Fruit fly (Drosophila melanogaster) whole organism, prepupa: Measurements from ENCODE around the gene CG10993.

Source experiments
- Blimp-1 ChIP-seq: fragments of 200-800 bp; sonication (Bioruptor generic); optimal IDR thresholded peaks from 3 replicates; lab custom pipeline; 2017; ENCODE audit warnings: missing biosample characterization, missing genetic modification characterization, mild to moderate bottlenecking, moderate library complexity, missing genetic modification reagents
- CG10631 ChIP-seq: fragments of 200-800 bp; sonication (Bioruptor generic); optimal IDR thresholded peaks from 2 replicates; lab custom pipeline; 2016; ENCODE audit warnings: missing biosample characterization, missing genetic modification characterization
- CG10669 ChIP-seq: fragments of 200-800 bp; sonication (Bioruptor generic); optimal IDR thresholded peaks from 3 replicates; lab custom pipeline; 2018; ENCODE audit warnings: missing biosample characterization, mild to moderate bottlenecking, missing genetic modification characterization, moderate library complexity
- CG11902 ChIP-seq: fragments of 200-800 bp; sonication (Bioruptor generic); optimal IDR thresholded peaks from 3 replicates; lab custom pipeline; 2016; ENCODE audit warnings: missing biosample characterization, missing genetic modification characterization
- CG15336 ChIP-seq: fragments of 200-800 bp; sonication (Bioruptor generic); IDR thresholded peaks from 2 replicates; pipeline ENCODE4 v1.3.6; 2022; ENCODE audit warnings: missing biosample characterization, missing genetic modification characterization
- CG31627 ChIP-seq: fragments of 200-800 bp; sonication (Bioruptor generic); optimal IDR thresholded peaks from 3 replicates; lab custom pipeline; 2016; ENCODE audit warnings: missing biosample characterization, missing genetic modification characterization
- CG32006 ChIP-seq: fragments of 200-800 bp; sonication (Bioruptor generic); optimal IDR thresholded peaks from 3 replicates; lab custom pipeline; 2017; ENCODE audit warnings: missing biosample characterization, mild to moderate bottlenecking, missing genetic modification characterization
- CG34406 ChIP-seq: fragments of 200-800 bp; sonication (Bioruptor generic); optimal IDR thresholded peaks from 3 replicates; lab custom pipeline; 2016; ENCODE audit warnings: missing biosample characterization, missing genetic modification characterization
- CG3919 ChIP-seq: fragments of 200-800 bp; sonication (Bioruptor generic); optimal IDR thresholded peaks from 3 replicates; lab custom pipeline; 2016; ENCODE audit warnings: missing biosample characterization, missing genetic modification characterization
- CG6163 ChIP-seq: fragments of 200-800 bp; sonication (Bioruptor generic); IDR thresholded peaks from 3 replicates; pipeline ENCODE4 v1.3.6; 2022; ENCODE audit warnings: missing biosample characterization, missing genetic modification characterization
- CG6276 ChIP-seq: fragments of 200-800 bp; sonication (Bioruptor generic); optimal IDR thresholded peaks from 2 replicates; lab custom pipeline; 2017; ENCODE audit warnings: missing biosample characterization, mild to moderate bottlenecking, missing genetic modification characterization
- CG6792 ChIP-seq: fragments of 200-800 bp; sonication (Bioruptor generic); optimal IDR thresholded peaks from 3 replicates; lab custom pipeline; 2016; ENCODE audit warnings: missing biosample characterization, missing genetic modification characterization
- CG6854 ChIP-seq: fragments of 200-800 bp; sonication (Bioruptor generic); optimal IDR thresholded peaks from 2 replicates; lab custom pipeline; 2017; ENCODE audit warnings: missing biosample characterization, mild to moderate bottlenecking, missing genetic modification characterization
- CG7368 ChIP-seq: fragments of 200-800 bp; sonication (Bioruptor generic); optimal IDR thresholded peaks from 3 replicates; lab custom pipeline; 2016; ENCODE audit warnings: missing biosample characterization, missing genetic modification characterization
- CG8119 ChIP-seq: fragments of 200-800 bp; sonication (Bioruptor generic); IDR thresholded peaks from 3 replicates; pipeline ENCODE4 v1.3.6; 2022; ENCODE audit warnings: missing biosample characterization, missing genetic modification characterization
- CG8319 ChIP-seq: fragments of 200-800 bp; sonication (Bioruptor generic); optimal IDR thresholded peaks from 3 replicates; lab custom pipeline; 2016; ENCODE audit warnings: missing biosample characterization, missing genetic modification characterization
- CG8632 ChIP-seq: fragments of 200-800 bp; sonication (Bioruptor generic); optimal IDR thresholded peaks from 3 replicates; lab custom pipeline; 2016; ENCODE audit warnings: missing biosample characterization, missing genetic modification characterization
- CG9139 ChIP-seq: fragments of 200-800 bp; sonication (Bioruptor generic); optimal IDR thresholded peaks from 3 replicates; lab custom pipeline; 2017; ENCODE audit warnings: missing biosample characterization, mild to moderate bottlenecking, missing genetic modification characterization
- Eip75B ChIP-seq: fragments of 200-800 bp; sonication (Bioruptor generic); optimal IDR thresholded peaks from 3 replicates; lab custom pipeline; 2016; ENCODE audit warnings: missing biosample characterization, missing genetic modification characterization
- Eip78C ChIP-seq: fragments of 200-800 bp; sonication (Bioruptor generic); peaks from one replicate; lab custom pipeline; 2016; ENCODE audit warnings: missing biosample characterization, missing genetic modification characterization
- Ets21C ChIP-seq: fragments of 200-800 bp; sonication (Bioruptor generic); optimal IDR thresholded peaks from 3 replicates; lab custom pipeline; 2016; ENCODE audit warnings: missing biosample characterization, missing genetic modification characterization
- Ets96B ChIP-seq: fragments of 200-800 bp; optimal IDR thresholded peaks from 2 replicates; lab custom pipeline; 2019; ENCODE audit warnings: missing biosample characterization, mild to moderate bottlenecking, missing genetic modification characterization, moderate library complexity
- Gug ChIP-seq: fragments of 200-800 bp; sonication (Bioruptor generic); IDR thresholded peaks from 2 replicates; pipeline ENCODE4 v1.3.6; 2022; ENCODE audit warnings: missing biosample characterization, missing genetic modification characterization
- Hr38 ChIP-seq: sonication (Bioruptor generic); optimal IDR thresholded peaks from 2 replicates; lab custom pipeline; 2016; ENCODE audit warnings: missing biosample characterization, missing genetic modification characterization
- Hr39 ChIP-seq: fragments of 200-800 bp; sonication (Bioruptor generic); optimal IDR thresholded peaks from 2 replicates; lab custom pipeline; 2016; ENCODE audit warnings: missing biosample characterization, missing genetic modification characterization
- Hr4 ChIP-seq: fragments of 200-800 bp; sonication (Bioruptor generic); optimal IDR thresholded peaks from 3 replicates; lab custom pipeline; 2016; ENCODE audit warnings: missing biosample characterization, missing genetic modification characterization
- Lpt ChIP-seq: fragments of 200-800 bp; sonication (Bioruptor generic); optimal IDR thresholded peaks from 3 replicates; lab custom pipeline; 2016; ENCODE audit warnings: missing biosample characterization, missing genetic modification characterization
- Met ChIP-seq: fragments of 200-800 bp; sonication (Bioruptor generic); optimal IDR thresholded peaks from 3 replicates; lab custom pipeline; 2016; ENCODE audit warnings: missing biosample characterization, missing genetic modification characterization
- OdsH ChIP-seq: fragments of 200-800 bp; sonication (Bioruptor generic); optimal IDR thresholded peaks from 3 replicates; lab custom pipeline; 2016; ENCODE audit warnings: missing biosample characterization, missing genetic modification characterization
- Sox102F ChIP-seq: fragments of 200-800 bp; sonication (Bioruptor generic); optimal IDR thresholded peaks from 2 replicates; lab custom pipeline; 2016; ENCODE audit warnings: missing biosample characterization, mild to moderate bottlenecking, missing genetic modification characterization
- Sox14 ChIP-seq: fragments of 200-800 bp; sonication (Bioruptor generic); optimal IDR thresholded peaks from 3 replicates; lab custom pipeline; 2016; ENCODE audit warnings: missing biosample characterization, missing genetic modification characterization
- Sox15 ChIP-seq: fragments of 200-800 bp; sonication (Bioruptor generic); optimal IDR thresholded peaks from 3 replicates; lab custom pipeline; 2016; ENCODE audit warnings: missing biosample characterization, missing genetic modification characterization
- achi ChIP-seq: fragments of 200-800 bp; sonication (Bioruptor generic); optimal IDR thresholded peaks from 3 replicates; lab custom pipeline; 2016; ENCODE audit warnings: missing biosample characterization, missing genetic modification characterization
- cyc ChIP-seq: fragments of 200-800 bp; sonication (Bioruptor generic); optimal IDR thresholded peaks from 3 replicates; lab custom pipeline; 2016; ENCODE audit warnings: missing biosample characterization, missing genetic modification characterization
- dsx ChIP-seq: fragments of 200-800 bp; optimal IDR thresholded peaks from 3 replicates; lab custom pipeline; 2019; ENCODE audit warnings: missing biosample characterization, mild to moderate bottlenecking, missing genetic modification characterization, moderate library complexity; ENCODE audit not compliant: poor library complexity, severe bottlenecking
- eg ChIP-seq: fragments of 200-800 bp; sonication (Bioruptor generic); IDR thresholded peaks from 3 replicates; pipeline ENCODE4 v1.3.6; 2022; ENCODE audit warnings: missing biosample characterization, missing genetic modification characterization
- esn ChIP-seq: fragments of 200-800 bp; sonication (Bioruptor generic); optimal IDR thresholded peaks from 2 replicates; lab custom pipeline; 2016; ENCODE audit warnings: missing biosample characterization, mild to moderate bottlenecking, missing genetic modification characterization, moderate library complexity
- fd59A ChIP-seq: fragments of 200-800 bp; sonication (Bioruptor generic); optimal IDR thresholded peaks from 2 replicates; lab custom pipeline; 2017; ENCODE audit warnings: missing biosample characterization, mild to moderate bottlenecking, missing genetic modification characterization, missing genetic modification reagents
- fkh ChIP-seq: fragments of 200-800 bp; sonication (Bioruptor generic); optimal IDR thresholded peaks from 3 replicates; lab custom pipeline; 2017; ENCODE audit warnings: missing biosample characterization, mild to moderate bottlenecking, missing genetic modification characterization, moderate library complexity
- net ChIP-seq: fragments of 200-800 bp; sonication (Bioruptor generic); optimal IDR thresholded peaks from 3 replicates; lab custom pipeline; 2016; ENCODE audit warnings: missing biosample characterization, missing genetic modification characterization
- pdm3 ChIP-seq: fragments of 200-800 bp; sonication (Bioruptor generic); optimal IDR thresholded peaks from 3 replicates; lab custom pipeline; 2016; ENCODE audit warnings: missing biosample characterization, missing genetic modification characterization
- ss ChIP-seq, 2 experiments: fragments of 200-800 bp; sonication (Bioruptor generic); optimal IDR thresholded peaks; 2 replicates in 1 of 2; 3 replicates in 1 of 2; lab custom pipeline; 2017 to 2018; ENCODE audit warnings: mild to moderate bottlenecking in 2 of 2, missing biosample characterization in 2 of 2, missing genetic modification characterization in 2 of 2, moderate library complexity in 1 of 2
- svp ChIP-seq: fragments of 200-800 bp; sonication (Bioruptor generic); peaks from one replicate; lab custom pipeline; 2016; ENCODE audit warnings: missing biosample characterization, missing genetic modification characterization
- vri ChIP-seq: fragments of 200-800 bp; sonication (Bioruptor generic); optimal IDR thresholded peaks from 3 replicates; lab custom pipeline; 2016; ENCODE audit warnings: missing biosample characterization, mild to moderate bottlenecking, missing genetic modification characterization

CG10993 gene

dm6 chrX:13818172-13818472, 27.2 kb upstream of the CG10993 start:
- TF ChIP-seq fd59A (GFP tag; lab: Kevin White, UChicago): no peak
- no peak for TF ChIP-seq ss (GFP tag; optimal IDR thresholded peaks at IDR 0.05; lab: Kevin White, UChicago)
- TF ChIP-seq vri: peak; percentile 67
- no peak for TF ChIP-seq CG9139 (GFP tag; lab: Kevin White, UChicago)

DNA sequence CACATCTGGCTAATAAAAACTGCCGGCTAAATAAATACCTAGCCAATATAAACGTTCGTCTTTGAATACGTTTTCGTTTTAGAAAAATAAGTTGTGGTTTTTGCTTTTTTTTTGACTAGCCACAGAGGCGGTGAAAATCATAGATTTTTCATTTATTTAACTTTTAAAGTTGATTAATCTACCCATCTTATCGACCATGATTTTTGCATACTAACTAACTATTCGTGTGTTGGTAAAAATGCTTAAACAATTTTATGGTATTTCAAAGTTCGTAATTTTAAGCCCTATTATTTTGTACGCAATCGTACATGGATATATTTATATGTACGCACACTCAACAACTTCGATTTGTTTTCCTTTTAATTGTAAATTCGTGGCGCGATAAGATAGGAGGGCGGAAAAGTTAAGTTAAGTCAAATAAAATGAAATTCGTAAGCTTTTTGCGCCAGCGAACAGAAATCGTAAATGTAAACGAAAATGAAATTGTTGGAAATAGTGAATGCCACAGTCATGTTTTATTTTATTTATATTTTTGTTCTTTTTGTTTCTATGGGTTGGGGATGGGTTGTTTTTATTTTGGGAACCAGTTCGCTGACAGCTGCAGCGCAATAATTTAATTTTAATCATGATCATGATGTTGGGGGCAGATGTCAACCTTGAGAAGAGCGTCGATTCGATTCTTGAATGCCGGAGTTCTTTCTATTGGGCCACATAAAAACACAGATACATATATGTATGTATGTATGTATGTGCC, 26.7 kb upstream of the CG10993 start:
- TF ChIP-seq net (GFP tag; lab: Kevin White, UChicago) (peak; percentile 0), CG31627 (GFP tag; lab: Kevin White, UChicago) (no peak), pdm3 (GFP tag; lab: Kevin White, UChicago) (peak; percentile 28), fkh (peak; percentile 48), CG32006 (GFP tag; lab: Kevin White, UChicago) (peak; percentile 35), Blimp-1 (GFP tag; lab: Kevin White, UChicago) (no peak), CG11902 (GFP tag; lab: Kevin White, UChicago) (no peak), svp (GFP tag; lab: Kevin White, UChicago) (peak; percentile 82), Eip75B (no peak), CG3919 (GFP tag; lab: Kevin White, UChicago) (no peak), CG15336 (peak; percentile 75), CG6792 (no peak), eg (GFP tag; lab: Robert Waterston, UW) (peak; percentile 73), CG10669 (no peak), Met (GFP tag; lab: Kevin White, UChicago) (peak; percentile 13), vri (no peak), CG6163 (GFP tag; lab: Robert Waterston, UW) (peak; percentile 23; the same call in 1 of the 3 replicates), esn (GFP tag; lab: Kevin White, UChicago) (peak; percentile 27), Hr38 (GFP tag; lab: Kevin White, UChicago) (no peak), Hr39 (GFP tag; lab: Kevin White, UChicago) (peak; percentile 9), CG8119 (GFP tag; lab: Robert Waterston, UW) (peak; percentile 45; the same call in 1 of the 3 replicates), CG6854 (no peak), Eip78C (peak; percentile 73), CG6276 (GFP tag; lab: Kevin White, UChicago) (peak; percentile 55), Ets21C (GFP tag; lab: Kevin White, UChicago) (no peak), Hr4 (GFP tag; lab: Kevin White, UChicago) (peak; percentile 6), CG10631 (GFP tag; lab: Kevin White, UChicago) (no peak), Sox102F (GFP tag; lab: Kevin White, UChicago) (peak; percentile 3), dsx (GFP tag; lab: Kevin White, UChicago) (no peak), OdsH (GFP tag; lab: Kevin White, UChicago) (peak; percentile 12), CG7368 (no peak)

dm6 chrX:13815526-13816173, 24.7 kb upstream of the CG10993 start:
- TF ChIP-seq Sox14 (GFP tag; lab: Kevin White, UChicago): peak; percentile 73
- peak; percentile 81 for TF ChIP-seq Hr4 (GFP tag; lab: Kevin White, UChicago)
- TF ChIP-seq CG10631 (GFP tag; lab: Kevin White, UChicago): peak; percentile 68
- TF ChIP-seq CG11902 (GFP tag; lab: Kevin White, UChicago): peak; percentile 45
- peak; percentile 58 for TF ChIP-seq CG34406 (GFP tag; lab: Kevin White, UChicago)
- TF ChIP-seq achi (GFP tag; lab: Kevin White, UChicago): peak; percentile 70
- peak; percentile 73 for TF ChIP-seq Ets96B
- TF ChIP-seq Gug (GFP tag; lab: Robert Waterston, UW): no peak; the same call in 1 of the 2 replicates
- peak; percentile 92 for TF ChIP-seq Eip78C
- TF ChIP-seq Lpt (GFP tag; lab: Kevin White, UChicago): peak; percentile 71
- TF ChIP-seq vri: peak; percentile 49
- peak; percentile 5 for TF ChIP-seq CG8319 (GFP tag; lab: Kevin White, UChicago)
- no peak for TF ChIP-seq CG6854
- peak; percentile 76 for TF ChIP-seq OdsH (GFP tag; lab: Kevin White, UChicago)
- TF ChIP-seq CG6792: peak; percentile 64
- TF ChIP-seq CG9139 (GFP tag; lab: Kevin White, UChicago): peak; percentile 48
- TF ChIP-seq fkh: peak; percentile 86
- peak; percentile 73 to 79 for TF ChIP-seq ss (GFP tag; optimal IDR thresholded peaks at IDR 0.05; lab: Kevin White, UChicago)
- peak; percentile 51 for TF ChIP-seq Sox15 (GFP tag; lab: Kevin White, UChicago)
- TF ChIP-seq eg (GFP tag; lab: Robert Waterston, UW): peak; percentile 63; the same call in 2 of the 3 replicates
- peak; percentile 50; the same call in 2 of the 3 replicates for TF ChIP-seq CG6163 (GFP tag; lab: Robert Waterston, UW)
- peak; percentile 85 for TF ChIP-seq CG6276 (GFP tag; lab: Kevin White, UChicago)
- peak; percentile 46 for TF ChIP-seq CG8632
- TF ChIP-seq cyc (GFP tag; lab: Kevin White, UChicago): peak; percentile 64
- peak; percentile 63 for TF ChIP-seq esn (GFP tag; lab: Kevin White, UChicago)
- peak; percentile 67 for TF ChIP-seq Met (GFP tag; lab: Kevin White, UChicago)
